Fruit fly (Drosophila melanogaster): Measurements from ENCODE around the gene CG4593.

DNA sequence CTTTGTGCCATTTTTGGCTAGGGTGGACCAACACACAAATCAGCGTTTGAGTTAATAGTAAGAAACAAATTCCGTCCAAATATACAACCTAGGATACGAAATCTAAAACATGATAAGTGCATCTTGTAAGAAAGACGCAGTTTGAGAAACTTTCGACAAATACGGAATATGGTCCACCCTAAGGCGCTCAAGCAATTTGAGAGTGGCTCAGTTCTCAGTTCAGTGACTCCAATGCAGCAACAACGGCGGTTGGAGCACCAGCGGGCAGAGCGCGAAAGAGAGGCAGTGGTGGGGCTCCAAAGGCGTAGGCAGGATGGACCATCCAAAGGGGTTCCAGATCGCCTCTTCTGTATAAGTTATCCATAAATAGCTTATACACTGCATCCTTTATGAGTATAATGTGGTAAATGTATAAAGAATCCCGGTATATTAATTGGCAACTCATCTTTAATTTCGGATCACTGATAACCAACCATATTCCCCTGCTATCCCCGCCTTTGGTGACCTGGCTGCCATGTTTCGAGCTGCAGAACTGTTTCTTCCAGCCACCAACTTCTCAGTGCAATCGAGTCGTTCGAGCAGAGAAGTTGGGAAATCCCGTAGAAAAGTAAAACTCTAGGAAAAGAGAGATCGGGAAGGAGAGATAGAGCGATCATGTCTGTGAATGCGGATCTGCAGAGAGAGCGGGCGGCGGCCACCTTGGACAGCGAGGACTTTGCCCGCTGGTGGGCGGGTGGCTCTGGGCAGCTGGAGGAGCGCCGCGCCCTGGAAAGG lies 44.1 kb upstream of the CG4593 start, which contains the start of gene CG4586:
- TF ChIP-seq Dll (optimal IDR thresholded peaks at IDR 0.05) = no peak
- TF ChIP-seq pan (optimal IDR thresholded peaks at IDR 0.05) = no peak
- no peak for TF ChIP-seq psq (optimal IDR thresholded peaks at IDR 0.05)
- no peak for TF ChIP-seq usp (GFP tag; optimal IDR thresholded peaks at IDR 0.05)
- no peak for TF ChIP-seq CG8478 (optimal IDR thresholded peaks at IDR 0.05)
